Worm (Caenorhabditis elegans) whole organism, L4 larva: ENCODE measurements around the gene srg-65.

Experiments used
- daf-16 ChIP-seq, 3 experiments: sonication (generic microtip); optimal IDR thresholded peaks; 2 replicates each; lab custom pipeline; 2016 to 2017; ENCODE audit warnings: missing genetic modification characterization in 3 of 3, missing genetic modification reagents in 3 of 3, mild to moderate bottlenecking in 2 of 3, missing compliant biosample characterization in 2 of 3, missing biosample characterization in 1 of 3, moderate library complexity in 1 of 3
- dve-1 ChIP-seq: sonication (generic microtip); optimal IDR thresholded peaks from 2 replicates; lab custom pipeline; 2017; ENCODE audit warnings: antibody characterized with exemption, mild to moderate bottlenecking, missing genetic modification characterization, missing compliant biosample characterization; ENCODE audit not compliant: insufficient read depth
- fkh-10 ChIP-seq: fragments of 150-350 bp; optimal IDR thresholded peaks from 2 replicates; lab custom pipeline; 2014; ENCODE audit warnings: missing biosample characterization, missing genetic modification reagents, missing genetic modification characterization
- hlh-30 ChIP-seq: sonication (generic microtip); optimal IDR thresholded peaks from 2 replicates; lab custom pipeline; 2017; ENCODE audit warnings: antibody characterized with exemption, mild to moderate bottlenecking, missing genetic modification characterization, missing compliant biosample characterization; ENCODE audit not compliant: insufficient read depth
- lin-13 ChIP-seq: fragments of 150-350 bp; optimal IDR thresholded peaks from 2 replicates; lab custom pipeline; 2014; ENCODE audit warnings: missing biosample characterization, missing genetic modification reagents, missing genetic modification characterization
- lin-39 ChIP-seq: fragments of 150-350 bp; optimal IDR thresholded peaks from 2 replicates; lab custom pipeline; 2014; ENCODE audit warnings: missing biosample characterization, missing genetic modification reagents, missing genetic modification characterization
- mxl-2 ChIP-seq: fragments of 200-800 bp; sonication (Bioruptor generic); conservative IDR thresholded peaks from 2 replicates; pipeline ENCODE4 v1.3.6; 2022; ENCODE audit warnings: missing genetic modification reagents, missing genetic modification characterization, missing compliant biosample characterization
- mxl-3 ChIP-seq: fragments of 200-800 bp; sonication (Bioruptor generic); optimal IDR thresholded peaks from 2 replicates; lab custom pipeline; 2018; ENCODE audit warnings: mild to moderate bottlenecking, missing genetic modification characterization, missing compliant biosample characterization
- nhr-77 ChIP-seq: fragments of 150-350 bp; optimal IDR thresholded peaks from 2 replicates; lab custom pipeline; 2014; ENCODE audit warnings: missing biosample characterization, missing genetic modification characterization
- pha-4 ChIP-seq, 2 experiments: fragments of 150-350 bp in 1 of 2; fragments of 200-800 bp in 1 of 2; sonication (Bioruptor generic) in 1 of 2; IDR thresholded peaks in 1 of 2; optimal IDR thresholded peaks in 1 of 2; 2 replicates each; pipeline versions ENCODE4 v1.3.6 to Lab custom; 2014 to 2022; ENCODE audit warnings: missing genetic modification characterization in 2 of 2, missing genetic modification reagents in 2 of 2, missing biosample characterization in 1 of 2, missing compliant biosample characterization in 1 of 2
- sdz-12 ChIP-seq: fragments of 200-800 bp; sonication (Bioruptor generic); optimal IDR thresholded peaks from 2 replicates; lab custom pipeline; 2018; ENCODE audit warnings: mild to moderate bottlenecking, missing genetic modification characterization, missing compliant biosample characterization
- snpc-4 ChIP-seq: fragments of 150-350 bp; optimal IDR thresholded peaks from 2 replicates; lab custom pipeline; 2014; ENCODE audit warnings: missing biosample characterization, missing genetic modification characterization

Gene srg-65

ce11 chrV:5433020-5433419 lies 51.7 kb downstream of the srg-65 start, which contains the start of gene acl-6 (continued):
- TF ChIP-seq lin-13 (GFP tag; lab: Kevin White, UChicago) (peak; percentile 59), snpc-4 (tag; lab: Kevin White, UChicago) (no peak), hlh-30 (peak; percentile 67), pha-4 (GFP tag; IDR thresholded peaks at IDR 0.05; lab: Robert Waterston, UW) (no peak), pha-4 (tag; optimal IDR thresholded peaks at IDR 0.05; lab: Kevin White, UChicago) (peak; percentile 14), nhr-77 (tag; lab: Kevin White, UChicago) (peak; percentile 95), lin-39 (tag; lab: Kevin White, UChicago) (no peak), daf-16 (GFP tag; optimal IDR thresholded peaks at IDR 0.05; lab: Kevin White, UChicago) (peak in 1 of 2 experiments; percentile 22), daf-16 (tag; optimal IDR thresholded peaks at IDR 0.05; lab: Kevin White, UChicago) (peak; percentile 85), sdz-12 (GFP tag; lab: Kevin White, UChicago) (no peak), mxl-3 (GFP tag; lab: Kevin White, UChicago) (peak; percentile 67), dve-1 (tag; lab: Kevin White, UChicago) (peak; percentile 89), mxl-2 (GFP tag; lab: Robert Waterston, UW) (no peak), fkh-10 (GFP tag; lab: Kevin White, UChicago) (no peak)
